Fruit fly (Drosophila melanogaster) Kc167 (cell line): ENCODE data around the gene CG46430.

Experiments
- Myc ChIP-seq: fragments of >200 bp; optimal IDR thresholded peaks from 2 replicates; lab custom pipeline; 2017; ENCODE audit warnings: missing external identifiers
- Sin3A ChIP-seq: fragments of >200 bp; optimal IDR thresholded peaks from 2 replicates; lab custom pipeline; 2018; ENCODE audit warnings: missing external identifiers
- h ChIP-seq: fragments of >200 bp; optimal IDR thresholded peaks from 3 replicates; lab custom pipeline; 2018; ENCODE audit warnings: missing external identifiers
- insv ChIP-seq: fragments of >200 bp; optimal IDR thresholded peaks from 3 replicates; lab custom pipeline; 2018; ENCODE audit warnings: missing external identifiers
- psq ChIP-seq: fragments of >200 bp; optimal IDR thresholded peaks from 2 replicates; lab custom pipeline; 2017; ENCODE audit warnings: missing external identifiers
- ttk ChIP-seq: sonication (Bioruptor generic); optimal IDR thresholded peaks from 2 replicates; lab custom pipeline; 2017; ENCODE audit warnings: missing external identifiers

The CG46430 gene

dm6 chr3L:10478214-10478613 is at the start of gene CG46430:
Gene CG46430 (plus strand): TSS chr3L:10478514.
- TF ChIP-seq Sin3A (lab: Kevin White, UChicago) (no peak), psq (no peak), insv (lab: Kevin White, UChicago) (no peak), Myc (no peak), h (no peak), ttk (lab: Kevin White, UChicago) (no peak)

dm6 chr3L:10428746-10429145 is 49.6 kb upstream of the CG46430 start:
- TF ChIP-seq Sin3A (lab: Kevin White, UChicago) (no peak), insv (lab: Kevin White, UChicago) (no peak), Myc (no peak), ttk (lab: Kevin White, UChicago) (no peak), psq (no peak), h (no peak)

- TF ChIP-seq h (no peak), ttk (lab: Kevin White, UChicago) (no peak), psq (no peak), Myc (no peak), Sin3A (lab: Kevin White, UChicago) (no peak), insv (lab: Kevin White, UChicago) (no peak)
Measured at dm6 chr3L:10429474-10429873, 48.8 kb upstream of the CG46430 start.

- TF ChIP-seq Myc (no peak), insv (lab: Kevin White, UChicago) (no peak), h (no peak), psq (no peak), Sin3A (lab: Kevin White, UChicago) (no peak), ttk (lab: Kevin White, UChicago) (no peak)
Measured at dm6 chr3L:10431883-10432282, 46.4 kb upstream of the CG46430 start, which contains the start of gene Ir67b. Gene Ir67b (minus strand): TSS chr3L:10431983.

- TF ChIP-seq Sin3A (lab: Kevin White, UChicago): no peak
- no peak for TF ChIP-seq h
Measured at dm6 chr3L:10434005-10434404, 44.3 kb upstream of the CG46430 start, which contains the start of gene Ir67c. Gene Ir67c (minus strand): TSS chr3L:10434105.

- TF ChIP-seq Myc: no peak
- no peak for TF ChIP-seq h
- no peak for TF ChIP-seq Sin3A (lab: Kevin White, UChicago)
- TF ChIP-seq psq: no peak
- no peak for TF ChIP-seq insv (lab: Kevin White, UChicago)
- TF ChIP-seq ttk (lab: Kevin White, UChicago): no peak
Measured at dm6 chr3L:10439873-10440272, 38.4 kb upstream of the CG46430 start.

dm6 chr3L:10440488-10440887 is 37.8 kb upstream of the CG46430 start:
- no peak for TF ChIP-seq Myc
- TF ChIP-seq Sin3A (lab: Kevin White, UChicago): no peak
- TF ChIP-seq insv (lab: Kevin White, UChicago): no peak

dm6 chr3L:10442486-10442885 is 35.8 kb upstream of the CG46430 start:
- TF ChIP-seq Myc (no peak), psq (no peak), h (no peak), ttk (lab: Kevin White, UChicago) (no peak), insv (lab: Kevin White, UChicago) (no peak), Sin3A (lab: Kevin White, UChicago) (no peak)

dm6 chr3L:10443958-10444357 is 34.4 kb upstream of the CG46430 start:
- no peak for TF ChIP-seq Myc

dm6 chr3L:10446998-10447397 is 31.3 kb upstream of the CG46430 start:
- no peak for TF ChIP-seq h

- TF ChIP-seq psq (no peak), Myc (no peak), ttk (lab: Kevin White, UChicago) (no peak), h (no peak), insv (lab: Kevin White, UChicago) (no peak), Sin3A (lab: Kevin White, UChicago) (no peak)
Measured at dm6 chr3L:10449725-10450124, 28.6 kb upstream of the CG46430 start.

dm6 chr3L:10459076-10459475 is 19.2 kb upstream of the CG46430 start:
- TF ChIP-seq insv (lab: Kevin White, UChicago): no peak
- no peak for TF ChIP-seq Myc
- TF ChIP-seq psq: no peak
- no peak for TF ChIP-seq Sin3A (lab: Kevin White, UChicago)
- no peak for TF ChIP-seq h
- TF ChIP-seq ttk (lab: Kevin White, UChicago): no peak

dm6 chr3L:10463051-10463866 is 15.1 kb upstream of the CG46430 start, which contains the start of the genes Gem3 and CG32061:
Gene Gem3 (minus strand): TSS chr3L:10463101.
Gene CG32061 (plus strand): TSS chr3L:10463816.
- TF ChIP-seq psq (no peak), Sin3A (lab: Kevin White, UChicago) (no peak), Myc (no peak), insv (lab: Kevin White, UChicago) (no peak), h (no peak), ttk (lab: Kevin White, UChicago) (no peak)

- TF ChIP-seq h: no peak
- TF ChIP-seq insv (lab: Kevin White, UChicago): no peak
- TF ChIP-seq Myc: no peak
- TF ChIP-seq Sin3A (lab: Kevin White, UChicago): no peak
- TF ChIP-seq psq: no peak
- TF ChIP-seq ttk (lab: Kevin White, UChicago): no peak
Measured at dm6 chr3L:10464887-10465286, 13.4 kb upstream of the CG46430 start, which contains the start of gene S-Lap3. Gene S-Lap3 (plus strand): TSS chr3L:10465187.
